Worm (Caenorhabditis elegans) whole organism, early embryonic: ENCODE results near the gene spig-10.

Experiments
- B0310.2 ChIP-seq: sonication (generic microtip); optimal IDR thresholded peaks from 2 replicates; lab custom pipeline; 2016; ENCODE audit warnings: mild to moderate bottlenecking, missing genetic modification characterization, missing compliant biosample characterization
- F13C5.2 ChIP-seq: sonication (generic microtip); optimal IDR thresholded peaks from 2 replicates; lab custom pipeline; 2017; ENCODE audit warnings: mild to moderate bottlenecking, missing genetic modification characterization, inconsistent platforms, missing compliant biosample characterization
- aly-1 ChIP-seq: sonication (generic microtip); optimal IDR thresholded peaks from 2 replicates; lab custom pipeline; 2016; ENCODE audit warnings: missing genetic modification characterization, missing compliant biosample characterization
- ama-1 ChIP-seq: fragments of 150-350 bp; optimal IDR thresholded peaks from 2 replicates; lab custom pipeline; 2014
- ceh-13 ChIP-seq: fragments of 200-800 bp; sonication (Bioruptor generic); optimal IDR thresholded peaks from 2 replicates; lab custom pipeline; 2018; ENCODE audit warnings: mild to moderate bottlenecking, missing genetic modification characterization, missing compliant biosample characterization
- ceh-36 ChIP-seq: sonication (generic microtip); optimal IDR thresholded peaks from 2 replicates; lab custom pipeline; 2016; ENCODE audit warnings: missing genetic modification characterization, inconsistent platforms, missing compliant biosample characterization
- ets-7 ChIP-seq: sonication (generic microtip); optimal IDR thresholded peaks from 2 replicates; lab custom pipeline; 2016; ENCODE audit warnings: missing genotype, missing genetic modification characterization, missing compliant biosample characterization
- flt-1 ChIP-seq: fragments of 200-800 bp; sonication (Bioruptor generic); IDR thresholded peaks from 2 replicates; pipeline ENCODE4 v1.3.6; 2022; ENCODE audit warnings: missing genetic modification characterization, missing compliant biosample characterization
- hmbx-1 ChIP-seq: sonication (generic microtip); optimal IDR thresholded peaks from 2 replicates; lab custom pipeline; 2016; ENCODE audit warnings: mild to moderate bottlenecking, missing genetic modification characterization, missing compliant biosample characterization
- hmg-4 ChIP-seq: fragments of 200-800 bp; sonication (Bioruptor generic); optimal IDR thresholded peaks from 2 replicates; lab custom pipeline; 2018; ENCODE audit warnings: mild to moderate bottlenecking, missing genetic modification characterization, missing compliant biosample characterization
- hnd-1 ChIP-seq: sonication (generic microtip); optimal IDR thresholded peaks from 2 replicates; lab custom pipeline; 2016; ENCODE audit warnings: missing genetic modification characterization, missing compliant biosample characterization
- pes-1 ChIP-seq: fragments of 200-800 bp; sonication (Bioruptor generic); IDR thresholded peaks from 2 replicates; pipeline ENCODE4 v1.3.6; 2022; ENCODE audit warnings: missing genetic modification reagents, missing genetic modification characterization, missing compliant biosample characterization
- scrt-1 ChIP-seq: fragments of 200-800 bp; sonication (Bioruptor generic); IDR thresholded peaks from 2 replicates; pipeline ENCODE4 v1.3.6; 2022; ENCODE audit warnings: missing genetic modification characterization, missing compliant biosample characterization
- sea-1 ChIP-seq: fragments of 200-800 bp; sonication (Bioruptor generic); conservative IDR thresholded peaks from 2 replicates; pipeline ENCODE4 v1.3.6; 2022; ENCODE audit warnings: missing genetic modification characterization, missing compliant biosample characterization
- tbx-11 ChIP-seq: fragments of 200-800 bp; sonication (Bioruptor generic); IDR thresholded peaks from 2 replicates; pipeline ENCODE4 v1.3.6; 2022; ENCODE audit warnings: missing genetic modification characterization, missing compliant biosample characterization
- tbx-37 ChIP-seq: fragments of 200-800 bp; sonication (Bioruptor generic); conservative IDR thresholded peaks from 2 replicates; pipeline ENCODE4 v1.3.6; 2022; ENCODE audit warnings: missing genetic modification reagents, missing genetic modification characterization, missing compliant biosample characterization
- tra-4 ChIP-seq: sonication (generic microtip); optimal IDR thresholded peaks from 2 replicates; lab custom pipeline; 2017; ENCODE audit warnings: missing genetic modification characterization, missing compliant biosample characterization

spig-10 gene

ce11 chrV:7021772-7022171, 15.7 kb downstream of the spig-10 start, which contains the start of gene F20A1.4:
F20A1.4 (minus strand) TSS chrV:7021872.
- no peak for TF ChIP-seq sea-1 (GFP tag; lab: Robert Waterston, UW)
- no peak for TF ChIP-seq tbx-37 (GFP tag; lab: Robert Waterston, UW)
- TF ChIP-seq ceh-36 (tag; lab: Kevin White, UChicago) = no peak
- TF ChIP-seq tbx-11 (GFP tag; lab: Robert Waterston, UW) = no peak

- TF ChIP-seq ceh-13 (no peak), hmbx-1 (tag; lab: Kevin White, UChicago) (no peak), hnd-1 (no peak)
These were observed 16.9 kb downstream of the spig-10 start for ce11 chrV:7022981-7023380.

DNA sequence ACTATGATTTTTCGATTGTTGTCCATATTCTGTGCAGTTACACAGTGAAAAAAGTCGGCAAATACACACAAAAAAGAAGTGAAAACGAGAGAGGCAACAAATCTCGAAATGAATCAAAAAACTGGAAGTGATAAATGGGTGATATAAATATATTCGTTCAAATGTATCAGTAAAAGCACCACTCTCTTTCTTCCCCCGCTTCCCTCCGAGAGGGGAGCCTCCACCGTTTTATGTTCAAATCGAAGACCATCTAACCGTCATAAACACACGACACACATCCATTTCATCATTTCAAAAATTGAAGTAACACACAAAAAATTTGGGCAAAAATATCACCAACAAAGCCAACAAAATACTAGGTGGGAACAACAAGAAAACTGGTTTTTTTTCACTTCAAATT, 21.0 kb downstream of the spig-10 start, which contains the start of gene F20A1.6:
Gene F20A1.6 (minus strand): TSS at position 101 of the 400 bp plus-strand sequence.
- TF ChIP-seq scrt-1 (GFP tag; lab: Robert Waterston, UW) (no peak), hmbx-1 (tag; lab: Kevin White, UChicago) (no peak), tbx-11 (GFP tag; lab: Robert Waterston, UW) (no peak), ama-1 (no peak), B0310.2 (tag; lab: Kevin White, UChicago) (no peak), ceh-36 (tag; lab: Kevin White, UChicago) (no peak)

ce11 chrV:7036475-7036874, 30.4 kb downstream of the spig-10 start, which contains the start of gene twk-11:
twk-11 (minus strand) TSS chrV:7036575.
- TF ChIP-seq tra-4 (tag; lab: Kevin White, UChicago) (no peak), ceh-36 (tag; lab: Kevin White, UChicago) (no peak), hnd-1 (no peak), F13C5.2 (tag; lab: Kevin White, UChicago) (no peak), ama-1 (no peak), B0310.2 (tag; lab: Kevin White, UChicago) (no peak), pes-1 (GFP tag; lab: Robert Waterston, UW) (no peak), tbx-37 (GFP tag; lab: Robert Waterston, UW) (no peak), aly-1 (tag; lab: Kevin White, UChicago) (no peak), scrt-1 (GFP tag; lab: Robert Waterston, UW) (no peak), hmbx-1 (tag; lab: Kevin White, UChicago) (no peak), sea-1 (GFP tag; lab: Robert Waterston, UW) (no peak), ets-7 (no peak), hmg-4 (GFP tag; lab: Kevin White, UChicago) (no peak), tbx-11 (GFP tag; lab: Robert Waterston, UW) (no peak)

DNA sequence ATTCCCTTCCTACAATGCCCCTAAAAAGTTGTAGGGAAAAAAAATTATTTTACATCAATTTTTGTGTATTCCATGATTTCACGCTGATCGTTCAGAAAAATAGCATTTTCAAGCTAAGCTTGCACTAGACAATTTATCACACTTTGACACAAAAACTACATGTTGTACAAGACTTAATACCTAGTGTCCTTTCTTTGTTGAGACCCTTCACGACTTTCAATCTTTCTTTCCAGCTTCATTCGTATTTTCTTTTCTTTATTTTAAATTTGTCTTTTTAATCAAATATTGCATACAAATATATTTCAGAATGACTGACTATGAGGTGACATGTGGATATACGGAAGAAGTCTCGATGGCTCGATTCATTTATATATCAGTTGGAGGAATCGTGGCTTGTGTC, 39.9 kb downstream of the spig-10 start, which contains the start of gene F20A1.2:
Gene F20A1.2 (plus strand): TSS at position 301 of the 400 bp plus-strand sequence.
- TF ChIP-seq scrt-1 (GFP tag; lab: Robert Waterston, UW) (no peak), ama-1 (no peak), tra-4 (tag; lab: Kevin White, UChicago) (no peak), sea-1 (GFP tag; lab: Robert Waterston, UW) (no peak), pes-1 (GFP tag; lab: Robert Waterston, UW) (no peak), ceh-13 (no peak), tbx-37 (GFP tag; lab: Robert Waterston, UW) (no peak), F13C5.2 (tag; lab: Kevin White, UChicago) (no peak), hmg-4 (GFP tag; lab: Kevin White, UChicago) (no peak), tbx-11 (GFP tag; lab: Robert Waterston, UW) (no peak), ets-7 (no peak), hnd-1 (no peak), aly-1 (tag; lab: Kevin White, UChicago) (no peak), flt-1 (GFP tag; lab: Robert Waterston, UW) (no peak), hmbx-1 (tag; lab: Kevin White, UChicago) (no peak), B0310.2 (tag; lab: Kevin White, UChicago) (no peak), ceh-36 (tag; lab: Kevin White, UChicago) (no peak)

- TF ChIP-seq F13C5.2 (tag; lab: Kevin White, UChicago) = no peak
- no peak for TF ChIP-seq tra-4 (tag; lab: Kevin White, UChicago)
- no peak for TF ChIP-seq ama-1
- TF ChIP-seq sea-1 (GFP tag; lab: Robert Waterston, UW) = no peak
- TF ChIP-seq hnd-1 = no peak
- no peak for TF ChIP-seq hmg-4 (GFP tag; lab: Kevin White, UChicago)
These were observed 41.4 kb downstream of the spig-10 start, which contains the start of gene F20A1.8 for ce11 chrV:7047512-7047911. F20A1.8 (minus strand) TSS chrV:7047612.

DNA sequence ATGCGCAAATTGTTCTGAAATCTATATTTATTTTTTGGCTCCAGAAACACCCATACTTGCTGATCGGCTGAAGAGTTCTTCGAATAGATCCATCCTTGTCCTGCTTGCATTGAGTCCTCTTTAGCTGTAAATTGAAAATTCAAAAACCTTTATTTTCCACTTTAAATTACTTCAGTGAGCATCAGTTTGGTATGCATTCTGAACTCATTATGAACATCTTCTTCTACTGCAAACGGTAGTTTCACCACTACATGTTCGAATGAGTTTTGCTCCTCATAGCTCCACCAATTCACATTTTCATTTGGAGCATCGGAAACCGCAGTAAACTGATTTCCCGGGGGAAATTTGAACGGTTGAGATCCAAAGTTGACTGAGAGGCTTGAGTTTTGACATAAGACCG, 44.1 kb downstream of the spig-10 start:
- TF ChIP-seq ceh-36 (tag; lab: Kevin White, UChicago) (no peak), F13C5.2 (tag; lab: Kevin White, UChicago) (no peak), hnd-1 (no peak), tbx-11 (GFP tag; lab: Robert Waterston, UW) (no peak), hmbx-1 (tag; lab: Kevin White, UChicago) (no peak), tbx-37 (GFP tag; lab: Robert Waterston, UW) (no peak), sea-1 (GFP tag; lab: Robert Waterston, UW) (no peak), scrt-1 (GFP tag; lab: Robert Waterston, UW) (no peak), flt-1 (GFP tag; lab: Robert Waterston, UW) (no peak), ceh-13 (no peak), hmg-4 (GFP tag; lab: Kevin White, UChicago) (no peak), tra-4 (tag; lab: Kevin White, UChicago) (no peak), ama-1 (no peak), B0310.2 (tag; lab: Kevin White, UChicago) (no peak), aly-1 (tag; lab: Kevin White, UChicago) (no peak), ets-7 (no peak), pes-1 (GFP tag; lab: Robert Waterston, UW) (no peak)
